Fruit fly (Drosophila melanogaster) whole organism, adult: ENCODE data around the gene Syt12.

ENCODE experiments used
- CG1620 ChIP-seq: fragments of 200-800 bp; sonication (Bioruptor generic); optimal IDR thresholded peaks from 2 replicates; lab custom pipeline; 2016; ENCODE audit warnings: missing biosample characterization, missing genetic modification characterization
- CG7045 ChIP-seq: fragments of 200-800 bp; sonication (Bioruptor generic); optimal IDR thresholded peaks from 2 replicates; lab custom pipeline; 2017; ENCODE audit warnings: missing biosample characterization, mild to moderate bottlenecking, missing genetic modification characterization
- Clk ChIP-seq: fragments of 200-800 bp; sonication (Bioruptor generic); optimal IDR thresholded peaks from 2 replicates; lab custom pipeline; 2017; ENCODE audit warnings: missing biosample characterization, missing genetic modification characterization
- cnc ChIP-seq, 2 experiments: fragments of >200 bp; optimal IDR thresholded peaks; 2 replicates each; lab custom pipeline; 2017
- kay ChIP-seq: fragments of 200-800 bp; sonication (Bioruptor generic); peaks from one replicate; lab custom pipeline; 2016; ENCODE audit warnings: missing biosample characterization, missing genetic modification characterization, borderline replicate concordance

DNA sequence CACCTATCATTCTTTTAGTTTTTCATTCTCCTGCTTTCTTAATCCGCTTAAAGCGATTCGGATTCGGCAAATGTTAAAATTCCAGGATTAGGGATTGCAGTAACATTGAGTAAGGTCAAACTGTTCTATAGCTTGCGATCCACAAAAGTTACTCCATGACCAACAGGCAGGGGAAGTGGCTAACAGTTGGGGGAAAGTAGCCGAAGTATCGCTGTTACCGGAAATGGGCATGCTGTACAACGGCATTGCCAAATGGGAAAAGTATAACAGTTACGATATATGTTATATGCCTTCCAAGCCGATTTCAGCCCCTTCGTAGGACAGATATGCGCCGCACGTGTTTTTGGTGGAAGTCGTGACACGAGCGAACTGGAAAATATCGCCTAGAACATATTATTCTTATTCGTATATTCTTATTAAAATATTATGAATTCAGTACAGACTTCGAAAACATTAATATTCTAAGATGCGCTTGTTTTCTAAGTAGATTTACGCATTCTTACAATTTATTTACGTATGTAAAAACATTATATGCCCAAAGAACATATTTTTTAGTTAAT lies 728 bp upstream of the Syt12 start:
- TF ChIP-seq CG7045 (no peak), Clk (GFP tag; lab: Kevin White, UChicago) (no peak), CG1620 (GFP tag; lab: Kevin White, UChicago) (no peak), cnc (optimal IDR thresholded peaks at IDR 0.05; lab: Kevin White, UChicago) (no peak), kay (GFP tag; lab: Kevin White, UChicago) (no peak)
